Worm (Caenorhabditis elegans) whole organism, dauer: ENCODE measurements around the gene toh-1.
"Not testable (repeated sequence)": the region's sequence is repeated elsewhere in the genome, so short reads cannot be mapped to it uniquely, and the experiment has no call there.

Experiments used
- unc-62 ChIP-seq: sonication (generic microtip); optimal IDR thresholded peaks from 2 replicates; lab custom pipeline; 2017; ENCODE audit warnings: missing biosample characterization, missing genetic modification reagents, missing genetic modification characterization

The toh-1 gene

ce11 chrIII:3809008-3809407 is at the start of gene toh-1:
toh-1 (minus strand) TSS chrIII:3809030.
- TF ChIP-seq unc-62: no peak

- not testable (repeated sequence) for TF ChIP-seq unc-62
Measured at ce11 chrIII:3852030-3852579, 43.3 kb upstream of the toh-1 start, which contains the start of gene cyp-25A4. cyp-25A4 (minus strand) TSS chrIII:3852080.

DNA sequence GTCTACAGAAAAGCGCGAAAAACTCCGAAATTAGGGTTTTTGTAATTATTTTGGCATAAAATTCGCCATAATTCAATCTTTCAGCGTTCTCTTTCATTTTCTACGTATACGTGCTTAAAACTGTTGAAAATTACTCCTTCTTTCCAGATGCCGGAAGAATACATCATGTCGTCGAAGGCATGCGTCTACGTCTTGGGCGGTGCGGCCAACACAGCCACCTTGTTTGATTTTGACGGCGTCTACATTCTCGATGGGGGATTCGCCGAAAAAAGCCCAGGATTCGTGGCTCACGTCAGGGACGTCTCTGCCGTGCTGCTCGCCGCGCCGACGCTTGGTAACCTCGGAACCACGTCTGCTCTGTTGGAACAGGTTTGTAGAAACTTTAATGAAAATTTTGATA is 35.9 kb upstream of the toh-1 start, which contains the start of gene maph-1.3:
maph-1.3 (plus strand) TSS at position 148 of the 400 bp plus-strand sequence.
- not testable (repeated sequence) for TF ChIP-seq unc-62

DNA sequence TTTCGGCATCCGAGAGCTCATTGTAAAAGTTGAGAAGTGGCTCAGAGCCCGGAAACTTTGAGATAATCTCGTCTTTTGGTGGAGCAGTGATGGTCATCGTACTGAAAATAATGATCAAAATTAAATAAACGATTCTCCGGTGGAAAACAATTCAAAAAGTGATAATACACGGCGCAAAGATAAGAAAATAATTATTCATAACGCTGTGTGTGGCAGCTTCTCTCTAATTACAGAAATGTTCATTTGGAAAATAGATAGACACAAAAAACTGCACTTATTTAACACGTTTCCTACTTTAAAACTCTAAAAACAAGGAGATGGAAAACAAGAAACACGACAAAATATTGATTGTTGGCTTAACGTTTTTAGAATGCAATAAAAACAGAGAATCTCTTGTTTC is 34.7 kb upstream of the toh-1 start, which contains the start of gene C36A4.4:
C36A4.4 (minus strand) TSS at position 101 of the 400 bp plus-strand sequence.
- not testable (repeated sequence) for TF ChIP-seq unc-62

DNA sequence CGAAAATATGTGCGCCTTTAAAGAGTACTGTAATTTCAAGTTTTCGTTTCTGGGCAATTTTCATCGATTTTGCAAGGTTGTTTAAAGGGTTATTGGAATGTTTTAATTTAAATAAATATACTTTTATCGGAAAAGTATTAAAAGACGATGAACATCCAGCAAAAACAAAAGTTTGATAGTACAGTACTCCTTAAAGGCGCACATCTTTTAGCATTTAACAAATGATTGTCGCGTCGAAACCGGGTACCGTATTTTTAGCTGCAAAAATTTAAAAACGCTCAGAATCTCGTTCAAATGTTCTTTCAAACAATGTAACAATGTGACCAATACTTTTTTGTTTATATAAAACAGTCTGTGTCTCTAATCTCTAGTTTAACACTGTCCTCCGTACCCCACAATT is 31.4 kb upstream of the toh-1 start, which contains the start of gene C36A4.11:
C36A4.11 (plus strand) TSS at position 301 of the 400 bp plus-strand sequence.
- TF ChIP-seq unc-62: not testable (repeated sequence)

DNA sequence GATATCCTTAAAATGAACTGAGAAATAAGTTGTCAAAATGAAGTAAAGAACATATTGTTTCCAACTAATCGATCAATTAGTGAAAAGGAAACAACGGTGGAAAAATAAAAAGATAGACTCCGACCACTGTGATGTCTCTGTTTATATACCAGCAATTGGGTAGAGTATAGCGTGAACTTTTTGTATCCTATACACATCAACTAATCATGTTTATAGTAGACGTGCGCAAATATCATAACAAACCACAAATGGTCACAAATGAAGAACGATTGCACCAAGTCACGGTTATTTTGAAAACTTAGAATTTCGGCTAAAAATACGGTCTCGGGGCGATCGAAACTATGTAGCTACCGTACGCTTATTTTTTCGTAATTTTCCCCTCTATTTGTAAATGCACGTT is 30.8 kb upstream of the toh-1 start, which contains the start of gene cyp-25A3:
cyp-25A3 (minus strand) TSS at position 101 of the 400 bp plus-strand sequence.
- no peak for TF ChIP-seq unc-62

- no peak for TF ChIP-seq unc-62
Measured at ce11 chrIII:3834800-3835271, 26.0 kb upstream of the toh-1 start, which contains the start of gene cyp-25A2. cyp-25A2 (plus strand) TSS chrIII:3835221.

DNA sequence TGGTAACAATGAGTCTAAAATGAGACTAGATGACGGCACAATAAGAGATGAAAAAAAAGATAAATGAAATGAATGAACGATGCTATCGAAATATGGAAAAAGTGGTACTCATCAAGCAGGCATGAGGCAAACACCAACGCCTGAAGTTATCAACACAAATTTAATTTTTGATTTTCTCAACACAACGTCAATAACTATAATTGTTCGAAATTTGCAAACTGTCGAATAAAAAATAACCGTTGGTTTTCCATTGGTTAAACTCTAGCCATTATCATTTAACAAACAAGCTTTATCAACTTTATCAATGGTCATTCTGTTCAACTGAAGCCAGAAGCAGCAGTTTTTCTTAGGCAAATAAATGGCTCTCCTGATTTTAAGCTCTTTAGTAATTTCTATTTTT is 23.5 kb upstream of the toh-1 start, which contains the start of gene cyp-25A1:
cyp-25A1 (plus strand) TSS at position 301 of the 400 bp plus-strand sequence.
- no peak for TF ChIP-seq unc-62

DNA sequence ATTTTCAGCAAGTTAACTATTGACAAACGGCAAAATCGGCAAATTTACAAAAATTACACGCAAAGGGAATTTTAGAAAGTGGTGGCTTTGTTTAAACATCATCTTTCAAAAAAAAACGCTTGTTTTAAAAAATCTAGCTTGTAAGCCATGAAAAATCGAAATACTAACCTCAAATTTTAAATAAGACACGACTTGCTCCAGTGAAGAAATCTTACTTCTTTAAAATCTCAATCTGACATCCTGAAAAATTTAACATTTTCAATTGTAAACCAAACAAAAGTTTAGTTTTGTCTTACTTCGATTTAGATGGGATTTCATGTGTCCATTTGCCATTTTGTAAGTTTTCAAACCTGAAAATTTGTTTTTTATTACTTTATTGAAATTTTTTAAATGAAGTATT is 23.0 kb upstream of the toh-1 start:
- TF ChIP-seq unc-62: no peak

- TF ChIP-seq unc-62: no peak
Measured at ce11 chrIII:3831381-3831780, 22.6 kb upstream of the toh-1 start, which contains the start of gene C36A4.10. C36A4.10 (minus strand) TSS chrIII:3831481.

ce11 chrIII:3829105-3829504 is 20.3 kb upstream of the toh-1 start, which contains the start of gene cnnm-5:
cnnm-5 (minus strand) TSS chrIII:3829205.
- TF ChIP-seq unc-62: no peak

DNA sequence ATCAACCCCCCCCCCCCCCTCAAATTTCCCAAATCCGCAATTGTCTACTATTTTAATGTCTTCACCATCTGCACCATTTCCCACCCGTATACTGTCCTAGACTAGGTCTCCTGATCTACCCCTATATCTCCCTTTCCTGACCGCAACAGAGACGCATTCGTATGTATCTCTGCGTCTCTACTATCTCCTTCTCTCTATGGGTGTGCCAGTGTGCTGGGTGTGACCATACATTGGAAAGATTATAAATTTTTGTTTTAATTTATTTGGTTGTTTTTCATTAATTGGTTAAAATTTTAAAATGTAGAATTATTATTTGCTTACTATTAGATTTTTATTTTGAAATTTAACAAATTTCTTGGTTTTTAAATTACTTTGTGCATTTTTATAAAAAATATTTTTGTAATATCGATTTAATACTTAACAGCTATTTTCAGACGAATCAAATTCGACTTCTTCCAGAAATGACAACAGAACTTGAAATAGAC is 13.2 kb upstream of the toh-1 start, which contains the start of gene amx-1:
amx-1 (plus strand) TSS at position 435 of the 485 bp plus-strand sequence.
- TF ChIP-seq unc-62: no peak

- no peak for TF ChIP-seq unc-62
Measured at ce11 chrIII:3820134-3820533, 11.3 kb upstream of the toh-1 start.

DNA sequence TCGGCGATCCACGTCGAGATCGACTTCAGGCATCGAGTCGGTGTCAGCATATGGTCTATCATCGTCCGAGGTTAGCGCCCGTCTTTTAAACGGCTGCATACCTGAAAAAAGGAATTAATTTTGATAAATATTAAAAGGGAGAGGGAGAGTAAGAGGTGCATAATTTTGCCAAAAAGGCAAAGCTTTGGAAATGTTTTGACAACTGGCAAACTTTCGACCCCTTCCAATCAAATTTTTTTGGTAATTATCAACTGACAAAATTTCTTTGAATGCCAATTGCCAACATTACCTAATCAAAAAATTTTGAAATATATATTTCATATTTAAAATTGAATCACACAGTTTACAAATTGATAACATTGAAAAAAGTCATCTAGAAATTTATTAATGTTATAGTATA is 10.7 kb upstream of the toh-1 start, which contains the start of gene dpy-27:
dpy-27 (minus strand) TSS at position 101 of the 400 bp plus-strand sequence.
- no peak for TF ChIP-seq unc-62

- no peak for TF ChIP-seq unc-62
Measured at ce11 chrIII:3814421-3814820, 5.6 kb upstream of the toh-1 start.

DNA sequence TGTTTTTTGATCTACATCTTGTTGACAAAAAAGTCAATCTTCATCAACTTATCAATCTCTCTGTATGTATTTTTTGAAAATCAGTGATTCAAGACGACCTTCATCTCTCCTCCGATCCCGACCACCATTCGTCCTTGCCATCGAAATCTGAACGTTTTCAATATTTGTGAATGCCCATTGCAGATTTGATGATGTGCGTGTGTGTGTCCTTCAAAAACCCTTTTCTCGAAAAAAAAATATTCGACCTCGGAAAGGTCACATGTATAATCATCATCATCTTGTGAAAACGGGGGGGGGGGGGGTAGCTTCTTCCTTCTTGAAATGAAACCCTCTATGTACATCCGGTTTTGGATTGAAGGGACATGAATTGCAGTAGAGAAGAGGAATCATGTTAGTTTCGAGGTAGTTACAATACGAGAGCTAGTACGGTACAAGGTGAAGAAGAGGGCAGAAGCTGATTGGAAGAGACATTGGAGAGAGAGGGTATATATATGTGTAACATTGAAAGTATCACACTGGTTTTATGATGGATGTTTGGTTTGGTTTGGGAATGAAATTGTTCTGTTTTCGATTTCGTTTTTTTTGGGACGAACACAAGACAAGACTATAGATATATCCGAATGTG is 3.7 kb upstream of the toh-1 start:
- TF ChIP-seq unc-62: no peak

ce11 chrIII:3811375-3811924 is 2.6 kb upstream of the toh-1 start:
- TF ChIP-seq unc-62: no peak
